Fruit fly (Drosophila melanogaster) whole organism, embryonic: ENCODE results near the gene Nckx30C.

Experiments used
- CG10979 ChIP-seq: fragments of 200-800 bp; sonication (Bioruptor generic); optimal IDR thresholded peaks from 2 replicates; lab custom pipeline; 2018; ENCODE audit warnings: missing biosample characterization, mild to moderate bottlenecking, missing genetic modification characterization, moderate library complexity
- CG11456 ChIP-seq: fragments of 200-800 bp; sonication (Bioruptor generic); IDR thresholded peaks from 3 replicates; pipeline ENCODE4 v1.3.6; 2022; ENCODE audit warnings: missing biosample characterization, missing genetic modification characterization
- CG14710 ChIP-seq: fragments of 200-800 bp; sonication (Bioruptor generic); optimal IDR thresholded peaks from 3 replicates; lab custom pipeline; 2019; ENCODE audit warnings: missing biosample characterization, mild to moderate bottlenecking, missing genetic modification characterization, moderate library complexity
- CG15696 ChIP-seq: fragments of 200-800 bp; sonication (Bioruptor generic); optimal IDR thresholded peaks from 2 replicates; lab custom pipeline; 2019; ENCODE audit warnings: missing biosample characterization, mild to moderate bottlenecking, missing genetic modification characterization, moderate library complexity
- CG1603 ChIP-seq: fragments of 200-800 bp; sonication (Bioruptor generic); optimal IDR thresholded peaks from 2 replicates; lab custom pipeline; 2019; ENCODE audit warnings: missing biosample characterization, mild to moderate bottlenecking, missing genetic modification characterization, moderate library complexity
- CG1832 ChIP-seq: fragments of 200-800 bp; sonication (Bioruptor generic); optimal IDR thresholded peaks from 2 replicates; lab custom pipeline; 2017; ENCODE audit warnings: missing biosample characterization, mild to moderate bottlenecking, missing genetic modification characterization, inconsistent platforms
- CG2712 ChIP-seq: fragments of 200-800 bp; optimal IDR thresholded peaks from 3 replicates; lab custom pipeline; 2019; ENCODE audit warnings: missing biosample characterization, mild to moderate bottlenecking, missing genetic modification characterization, moderate library complexity
- CG31365 ChIP-seq: fragments of 200-800 bp; sonication (Bioruptor generic); optimal IDR thresholded peaks from 2 replicates; lab custom pipeline; 2018; ENCODE audit warnings: missing biosample characterization, mild to moderate bottlenecking, missing genetic modification characterization
- CG31388 ChIP-seq: fragments of 200-800 bp; sonication (Bioruptor generic); optimal IDR thresholded peaks from 2 replicates; lab custom pipeline; 2016; ENCODE audit warnings: missing biosample characterization, missing genetic modification characterization
- CG32767 ChIP-seq: fragments of 200-800 bp; sonication (Bioruptor generic); IDR thresholded peaks from 2 replicates; pipeline ENCODE4 v1.3.6; 2022; ENCODE audit warnings: missing biosample characterization, missing genetic modification characterization
- CG3281 ChIP-seq: fragments of 200-800 bp; sonication (Bioruptor generic); optimal IDR thresholded peaks from 3 replicates; lab custom pipeline; 2017; ENCODE audit warnings: missing biosample characterization, mild to moderate bottlenecking, missing genetic modification characterization
- CG3407 ChIP-seq: fragments of 200-800 bp; sonication (Bioruptor generic); optimal IDR thresholded peaks from 2 replicates; lab custom pipeline; 2018; ENCODE audit warnings: missing biosample characterization, mild to moderate bottlenecking, missing genetic modification characterization
- CG5180 ChIP-seq: fragments of 200-800 bp; sonication (Bioruptor generic); optimal IDR thresholded peaks from 3 replicates; lab custom pipeline; 2017; ENCODE audit warnings: missing biosample characterization, missing genetic modification characterization, mild to moderate bottlenecking, moderate library complexity, missing genetic modification reagents
- CG6689 ChIP-seq: fragments of 200-800 bp; sonication (Bioruptor generic); IDR thresholded peaks from 2 replicates; pipeline ENCODE4 v1.3.6; 2022; ENCODE audit warnings: missing biosample characterization, missing genetic modification characterization
- CG6791 ChIP-seq: fragments of 200-800 bp; sonication (Bioruptor generic); IDR thresholded peaks from 3 replicates; pipeline ENCODE4 v1.3.6; 2022; ENCODE audit warnings: missing biosample characterization, missing genetic modification characterization; ENCODE audit not compliant: partially characterized antibody
- CG7372 ChIP-seq: fragments of 200-800 bp; sonication (Bioruptor generic); IDR thresholded peaks from 2 replicates; pipeline ENCODE4 v1.3.6; 2022; ENCODE audit warnings: missing biosample characterization, missing genetic modification characterization
- CG8089 ChIP-seq: fragments of 200-800 bp; sonication (Bioruptor generic); optimal IDR thresholded peaks from 3 replicates; lab custom pipeline; 2016; ENCODE audit warnings: missing biosample characterization, missing genetic modification characterization
- CG9609 ChIP-seq: fragments of 200-800 bp; sonication (Bioruptor generic); optimal IDR thresholded peaks from 3 replicates; lab custom pipeline; 2016; ENCODE audit warnings: missing biosample characterization, missing genetic modification characterization
- Eip74EF ChIP-seq, 2 experiments: fragments of 200-800 bp in 1 of 2; fragments of >200 bp in 1 of 2; sonication (Bioruptor generic) in 1 of 2; optimal IDR thresholded peaks; 2 replicates each; lab custom pipeline; 2017 to 2019; ENCODE audit warnings: missing biosample characterization in 2 of 2, missing genetic modification characterization in 2 of 2, mild to moderate bottlenecking in 1 of 2, moderate library complexity in 1 of 2
- Gug ChIP-seq: fragments of 200-800 bp; sonication (Bioruptor generic); IDR thresholded peaks from 4 replicates; pipeline ENCODE4 v1.3.6; 2022; ENCODE audit warnings: missing biosample characterization, missing genetic modification characterization
- HLH54F ChIP-seq: fragments of 200-800 bp; sonication (Bioruptor generic); optimal IDR thresholded peaks from 3 replicates; lab custom pipeline; 2016; ENCODE audit warnings: missing biosample characterization, missing genetic modification characterization
- Max ChIP-seq: fragments of 200-800 bp; sonication (Bioruptor generic); optimal IDR thresholded peaks from 2 replicates; lab custom pipeline; 2016; ENCODE audit warnings: missing biosample characterization, mild to moderate bottlenecking, missing genetic modification characterization
- Meics ChIP-seq: fragments of 200-800 bp; sonication (Bioruptor generic); optimal IDR thresholded peaks from 2 replicates; lab custom pipeline; 2017; ENCODE audit warnings: missing biosample characterization, mild to moderate bottlenecking, missing genetic modification characterization
- Mrtf ChIP-seq: fragments of 200-800 bp; sonication (Bioruptor generic); IDR thresholded peaks from 3 replicates; pipeline ENCODE4 v1.3.6; 2022; ENCODE audit warnings: missing biosample characterization, missing genetic modification characterization
- Myb ChIP-seq: fragments of 200-800 bp; sonication (Bioruptor generic); optimal IDR thresholded peaks from 2 replicates; lab custom pipeline; 2016; ENCODE audit warnings: missing biosample characterization, missing genetic modification characterization
- Nf-YA ChIP-seq: fragments of 200-800 bp; sonication (Bioruptor generic); IDR thresholded peaks from 2 replicates; pipeline ENCODE4 v1.3.6; 2022; ENCODE audit warnings: missing biosample characterization, missing genetic modification characterization
- Opbp ChIP-seq: fragments of 200-800 bp; sonication (Bioruptor generic); IDR thresholded peaks from 3 replicates; pipeline ENCODE4 v1.3.6; 2022; ENCODE audit warnings: missing biosample characterization, missing genetic modification characterization; ENCODE audit not compliant: partially characterized antibody
- bab2 ChIP-seq: fragments of 200-800 bp; sonication (Bioruptor generic); optimal IDR thresholded peaks from 2 replicates; lab custom pipeline; 2016; ENCODE audit warnings: missing biosample characterization, missing genetic modification characterization
- bowl ChIP-seq: fragments of 200-800 bp; sonication (Bioruptor generic); IDR thresholded peaks from 2 replicates; pipeline ENCODE4 v1.3.6; 2022; ENCODE audit warnings: missing biosample characterization, missing genetic modification characterization
- cg ChIP-seq: fragments of 200-800 bp; sonication (Bioruptor generic); optimal IDR thresholded peaks from 3 replicates; lab custom pipeline; 2019; ENCODE audit warnings: missing biosample characterization, mild to moderate bottlenecking, missing genetic modification characterization, moderate library complexity
- chif ChIP-seq, 2 experiments: fragments of 200-800 bp; sonication (Bioruptor generic); optimal IDR thresholded peaks; 3 replicates each; lab custom pipeline; 2016; ENCODE audit warnings: missing biosample characterization in 2 of 2, missing genetic modification characterization in 2 of 2
- corto ChIP-seq: fragments of 200-800 bp; sonication (Bioruptor generic); optimal IDR thresholded peaks from 2 replicates; lab custom pipeline; 2016; ENCODE audit warnings: missing biosample characterization, mild to moderate bottlenecking, missing genetic modification characterization, moderate library complexity
- dmrt99B ChIP-seq: fragments of 200-800 bp; sonication (Bioruptor generic); optimal IDR thresholded peaks from 2 replicates; lab custom pipeline; 2018; ENCODE audit warnings: missing biosample characterization, mild to moderate bottlenecking, missing genetic modification characterization, moderate library complexity
- en ChIP-seq: fragments of 200-800 bp; sonication (Bioruptor generic); optimal IDR thresholded peaks from 2 replicates; lab custom pipeline; 2016; ENCODE audit warnings: missing biosample characterization, missing genetic modification characterization
- esg ChIP-seq: fragments of 200-800 bp; sonication (Bioruptor generic); conservative IDR thresholded peaks from 2 replicates; pipeline ENCODE4 v1.3.6; 2022; ENCODE audit warnings: missing biosample characterization, missing genetic modification characterization
- ewg ChIP-seq: fragments of 200-800 bp; sonication (Bioruptor generic); optimal IDR thresholded peaks from 3 replicates; lab custom pipeline; 2017; ENCODE audit warnings: mild to moderate bottlenecking, missing biosample characterization, missing genetic modification reagents, missing genetic modification characterization
- grn ChIP-seq: fragments of 200-800 bp; sonication (Bioruptor generic); optimal IDR thresholded peaks from 3 replicates; lab custom pipeline; 2017; ENCODE audit warnings: missing biosample characterization, missing genetic modification characterization
- kah ChIP-seq: fragments of 200-800 bp; sonication (Bioruptor generic); optimal IDR thresholded peaks from 2 replicates; lab custom pipeline; 2018; ENCODE audit warnings: missing biosample characterization, mild to moderate bottlenecking, missing genetic modification characterization
- knrl ChIP-seq: fragments of 200-800 bp; sonication (Bioruptor generic); IDR thresholded peaks from 3 replicates; pipeline ENCODE4 v1.3.6; 2022; ENCODE audit warnings: missing biosample characterization, missing genetic modification characterization; ENCODE audit not compliant: partially characterized antibody
- mirr ChIP-seq: fragments of 200-800 bp; sonication (Bioruptor generic); optimal IDR thresholded peaks from 3 replicates; lab custom pipeline; 2018; ENCODE audit warnings: missing biosample characterization, mild to moderate bottlenecking, missing genetic modification characterization
- nom ChIP-seq: fragments of 200-800 bp; sonication (Bioruptor generic); optimal IDR thresholded peaks from 2 replicates; lab custom pipeline; 2017; ENCODE audit warnings: missing biosample characterization, missing genetic modification characterization, mild to moderate bottlenecking, moderate library complexity, missing genetic modification reagents
- odd ChIP-seq: fragments of 200-800 bp; sonication (Bioruptor generic); optimal IDR thresholded peaks from 2 replicates; lab custom pipeline; 2017; ENCODE audit warnings: missing biosample characterization, mild to moderate bottlenecking, missing genetic modification characterization
- pita ChIP-seq: fragments of 200-800 bp; sonication (Bioruptor generic); optimal IDR thresholded peaks from 2 replicates; lab custom pipeline; 2017; ENCODE audit warnings: missing biosample characterization, mild to moderate bottlenecking, missing genetic modification characterization
- sob ChIP-seq: fragments of 200-800 bp; sonication (Bioruptor generic); IDR thresholded peaks from 2 replicates; pipeline ENCODE4 v1.3.6; 2022; ENCODE audit warnings: missing biosample characterization, missing genetic modification characterization
- stwl ChIP-seq: fragments of 200-800 bp; sonication (Bioruptor generic); optimal IDR thresholded peaks from 3 replicates; lab custom pipeline; 2018; ENCODE audit warnings: missing biosample characterization, mild to moderate bottlenecking, missing genetic modification characterization, moderate library complexity
- tio ChIP-seq: fragments of 200-800 bp; sonication (Bioruptor generic); optimal IDR thresholded peaks from 2 replicates; lab custom pipeline; 2017; ENCODE audit warnings: missing biosample characterization, missing genetic modification characterization, inconsistent platforms
- trem ChIP-seq: fragments of 200-800 bp; optimal IDR thresholded peaks from 3 replicates; lab custom pipeline; 2019; ENCODE audit warnings: missing biosample characterization, mild to moderate bottlenecking, missing genetic modification characterization, moderate library complexity
- tx ChIP-seq: fragments of 200-800 bp; sonication (Bioruptor generic); optimal IDR thresholded peaks from 2 replicates; lab custom pipeline; 2016; ENCODE audit warnings: missing biosample characterization, missing genetic modification characterization
- usp ChIP-seq: fragments of >200 bp; optimal IDR thresholded peaks from 2 replicates; lab custom pipeline; 2017; ENCODE audit warnings: missing biosample characterization, missing genetic modification characterization
- vfl ChIP-seq: fragments of 200-800 bp; sonication (Bioruptor generic); optimal IDR thresholded peaks from 2 replicates; lab custom pipeline; 2016; ENCODE audit warnings: missing biosample characterization, missing genetic modification characterization
- zfh1 ChIP-seq: fragments of 200-800 bp; sonication (Bioruptor generic); IDR thresholded peaks from 3 replicates; pipeline ENCODE4 v1.3.6; 2022; ENCODE audit warnings: missing biosample characterization, missing genetic modification characterization

The Nckx30C gene

DNA sequence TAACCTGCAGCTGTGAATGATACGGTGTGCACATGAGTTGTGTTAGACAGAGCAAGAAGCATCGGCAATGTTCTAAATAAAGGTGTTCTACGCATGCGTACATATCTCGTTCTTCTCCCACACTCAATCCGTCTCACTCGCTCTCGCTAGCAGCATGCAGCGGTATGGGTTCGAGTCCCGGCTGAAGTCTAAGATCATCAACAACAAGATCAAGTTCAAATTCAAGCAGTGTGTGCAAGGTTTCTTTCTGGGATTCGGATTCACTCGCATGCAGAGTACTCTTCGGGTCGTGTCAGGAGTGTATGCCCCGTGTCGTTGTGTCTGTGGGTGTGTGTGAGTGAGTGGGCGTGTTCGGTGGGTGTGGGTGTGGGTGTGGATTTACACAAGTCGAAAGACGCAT, 15.0 kb downstream of the Nckx30C start:
- no peak for TF ChIP-seq dmrt99B (tag; lab: Kevin White, UChicago)
- TF ChIP-seq zfh1 (GFP tag; lab: Robert Waterston, UW) = no peak
- TF ChIP-seq CG10979 = no peak
- no peak for TF ChIP-seq chif (GFP tag; optimal IDR thresholded peaks at IDR 0.05; lab: Kevin White, UChicago)
- TF ChIP-seq CG8089 (GFP tag; lab: Kevin White, UChicago) = no peak
- no peak for TF ChIP-seq esg (GFP tag; lab: Robert Waterston, UW)
- no peak for TF ChIP-seq tx (GFP tag; lab: Kevin White, UChicago)
- TF ChIP-seq Eip74EF (GFP tag; optimal IDR thresholded peaks at IDR 0.05; lab: Kevin White, UChicago) = no peak
- no peak for TF ChIP-seq odd
- TF ChIP-seq kah (GFP tag; lab: Kevin White, UChicago) = no peak
- no peak for TF ChIP-seq sob
- TF ChIP-seq CG14710 (tag; lab: Kevin White, UChicago) = no peak
- no peak for TF ChIP-seq vfl (GFP tag; lab: Kevin White, UChicago)
- TF ChIP-seq corto (GFP tag; lab: Kevin White, UChicago) = no peak
- no peak for TF ChIP-seq CG11456 (GFP tag; lab: Robert Waterston, UW)
- 0 out of 3 replicates have a peak, but pooled peaks have one; percentile 33 for TF ChIP-seq CG6791
- no peak for TF ChIP-seq CG2712 (tag; lab: Kevin White, UChicago)
- TF ChIP-seq CG1603 = peak; percentile 2
- peak; percentile 48; the same call in 1 of the 3 replicates for TF ChIP-seq Opbp
- no peak for TF ChIP-seq CG15696 (tag; lab: Kevin White, UChicago)
- no peak for TF ChIP-seq CG3407 (GFP tag; lab: Kevin White, UChicago)
- peak; percentile 37 for TF ChIP-seq cg (GFP tag; lab: Kevin White, UChicago)
- TF ChIP-seq Myb (GFP tag; lab: Kevin White, UChicago) = no peak
- no peak for TF ChIP-seq CG31388
- TF ChIP-seq stwl (tag; lab: Kevin White, UChicago) = peak; percentile 87
- TF ChIP-seq pita = peak; percentile 56
- TF ChIP-seq bowl (GFP tag; lab: Robert Waterston, UW) = no peak
- no peak for TF ChIP-seq mirr (GFP tag; lab: Kevin White, UChicago)
- TF ChIP-seq CG7372 = no peak
- no peak for TF ChIP-seq bab2
- TF ChIP-seq Nf-YA (GFP tag; lab: Robert Waterston, UW) = no peak
- TF ChIP-seq HLH54F (GFP tag; lab: Kevin White, UChicago) = no peak
- no peak for TF ChIP-seq en (GFP tag; lab: Kevin White, UChicago)
- TF ChIP-seq CG3281 (GFP tag; lab: Kevin White, UChicago) = no peak
- TF ChIP-seq CG32767 (GFP tag; lab: Robert Waterston, UW) = no peak
- no peak for TF ChIP-seq usp (GFP tag; lab: Kevin White, UChicago)
- peak; percentile 93 for TF ChIP-seq CG31365 (tag; lab: Kevin White, UChicago)
- TF ChIP-seq CG6689 (GFP tag; lab: Robert Waterston, UW) = no peak
- no peak for TF ChIP-seq Max
- no peak for TF ChIP-seq Gug (GFP tag; lab: Robert Waterston, UW)
- TF ChIP-seq ewg (GFP tag; lab: Kevin White, UChicago) = peak; percentile 12
- TF ChIP-seq CG9609 = no peak
- no peak for TF ChIP-seq Mrtf (GFP tag; lab: Robert Waterston, UW)
- TF ChIP-seq nom = no peak
- no peak for TF ChIP-seq tio (GFP tag; lab: Kevin White, UChicago)
- TF ChIP-seq CG5180 = no peak
- TF ChIP-seq trem (tag; lab: Kevin White, UChicago) = peak; percentile 11
- TF ChIP-seq CG1832 (GFP tag; lab: Kevin White, UChicago) = peak; percentile 74
- peak; percentile 29; the same call in 1 of the 3 replicates for TF ChIP-seq knrl
- TF ChIP-seq grn = no peak
- no peak for TF ChIP-seq Meics (GFP tag; lab: Kevin White, UChicago)
